Worm (Caenorhabditis elegans) whole organism, early embryonic: ENCODE measurements around the gene C17F4.7.

Source experiments
- B0310.2 ChIP-seq: sonication (generic microtip); optimal IDR thresholded peaks from 2 replicates; lab custom pipeline; 2016; ENCODE audit warnings: mild to moderate bottlenecking, missing genetic modification characterization, missing compliant biosample characterization
- ama-1 ChIP-seq: fragments of 150-350 bp; optimal IDR thresholded peaks from 2 replicates; lab custom pipeline; 2014
- ceh-13 ChIP-seq: fragments of 200-800 bp; sonication (Bioruptor generic); optimal IDR thresholded peaks from 2 replicates; lab custom pipeline; 2018; ENCODE audit warnings: mild to moderate bottlenecking, missing genetic modification characterization, missing compliant biosample characterization
- scrt-1 ChIP-seq: fragments of 200-800 bp; sonication (Bioruptor generic); IDR thresholded peaks from 2 replicates; pipeline ENCODE4 v1.3.6; 2022; ENCODE audit warnings: missing genetic modification characterization, missing compliant biosample characterization

DNA sequence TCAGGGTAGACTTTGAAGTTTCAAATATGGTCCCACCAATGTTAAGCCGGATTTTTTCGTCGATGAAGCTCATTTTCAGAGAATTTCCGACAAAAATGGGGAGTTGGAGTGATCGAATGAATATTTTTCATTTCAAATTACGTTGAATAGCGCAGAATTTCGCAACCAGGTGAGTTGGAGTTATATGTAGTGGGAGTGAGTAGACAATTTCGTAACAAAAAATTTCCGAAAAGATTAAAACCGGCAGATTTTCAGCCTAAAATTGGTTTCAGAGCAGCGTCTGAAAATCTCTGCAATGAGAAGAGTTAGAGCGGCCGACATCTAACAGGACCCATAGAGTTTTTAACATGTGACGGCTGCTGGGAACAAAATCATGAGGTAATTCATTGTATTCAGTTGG is 37.1 kb downstream of the C17F4.7 start, which contains the start of gene sdz-35:
- no peak for TF ChIP-seq scrt-1 (GFP tag; lab: Robert Waterston, UW)
- TF ChIP-seq B0310.2 = no peak
- TF ChIP-seq ama-1 (lab: Kevin White, UChicago) = no peak
- TF ChIP-seq ceh-13 (GFP tag; lab: Kevin White, UChicago) = no peak
